Fruit fly (Drosophila melanogaster) whole organism: Measurements from ENCODE around the gene Gr66a.

ENCODE experiments used
- CG8478 ChIP-seq: fragments of >200 bp; optimal IDR thresholded peaks from 2 replicates; lab custom pipeline; 2018; ENCODE audit warnings: inconsistent platforms
- EcR ChIP-seq, 2 experiments: fragments of >200 bp; optimal IDR thresholded peaks; 2 replicates each; lab custom pipeline; 2017; ENCODE audit warnings: missing biosample characterization in 2 of 2, missing genetic modification characterization in 2 of 2, missing genetic modification reagents in 2 of 2
- psq ChIP-seq: fragments of >200 bp; optimal IDR thresholded peaks from 2 replicates; lab custom pipeline; 2017

DNA sequence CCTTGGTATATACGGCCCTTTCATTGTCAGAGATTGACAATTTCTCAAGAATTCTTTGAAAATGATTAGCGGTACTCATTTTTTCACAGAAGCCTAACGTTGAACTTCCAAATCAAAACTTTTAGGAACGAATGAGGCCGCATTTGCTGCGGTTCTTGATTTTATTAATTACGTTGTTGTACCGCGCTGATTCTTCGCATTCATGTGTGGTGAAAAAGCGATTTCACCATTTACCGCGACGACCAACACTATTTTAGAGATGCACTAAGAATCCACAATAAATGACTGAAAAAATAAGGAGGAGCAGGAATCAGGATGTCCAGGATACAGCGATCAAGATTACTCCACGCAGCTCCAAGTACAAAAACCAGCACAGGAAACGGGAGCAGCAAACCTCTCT is 2.9 kb downstream of the Gr66a start, which contains the start of the genes CG7194 and Sbp2:
- TF ChIP-seq psq (lab: Kevin White, UChicago), result no peak
- no peak for TF ChIP-seq CG8478 (lab: Kevin White, UChicago)
- TF ChIP-seq EcR (GFP tag; optimal IDR thresholded peaks at IDR 0.05; lab: Kevin White, UChicago), result no peak
